Worm (Caenorhabditis elegans): ENCODE measurements around the gene W01B6.5.

ce11 chrIV:10096881-10097280 lies 20.9 kb downstream of the W01B6.5 start, which contains the start of gene dis-3:
- TF ChIP-seq unc-62 (GFP tag; optimal IDR thresholded peaks at IDR 0.05 in 1 of 2) (no peak), unc-62 (tag; optimal IDR thresholded peaks at IDR 0.05) (no peak), egl-43 (GFP tag; IDR thresholded peaks at IDR 0.05) (no peak), nhr-11 (tag; optimal IDR thresholded peaks at IDR 0.05) (no peak), ces-1 (GFP tag; optimal IDR thresholded peaks at IDR 0.05) (no peak)
